Fruit fly (Drosophila melanogaster) whole organism, adult: Measurements from ENCODE around the gene aux.

ENCODE experiments used
- CG11617 ChIP-seq: fragments of 200-800 bp; sonication (Bioruptor generic); optimal IDR thresholded peaks from 2 replicates; lab custom pipeline; 2017; ENCODE audit warnings: mild to moderate bottlenecking, missing biosample characterization, missing genetic modification reagents, missing genetic modification characterization
- CG12768 ChIP-seq: fragments of 200-800 bp; sonication (Bioruptor generic); optimal IDR thresholded peaks from 2 replicates; lab custom pipeline; 2017; ENCODE audit warnings: missing biosample characterization, missing genetic modification characterization, mild to moderate bottlenecking, moderate library complexity, missing genetic modification reagents
- CG14711 ChIP-seq: fragments of 200-800 bp; sonication (Bioruptor generic); optimal IDR thresholded peaks from 2 replicates; lab custom pipeline; 2018; ENCODE audit warnings: missing biosample characterization, mild to moderate bottlenecking, missing genetic modification characterization, moderate library complexity
- CG1620 ChIP-seq: fragments of 200-800 bp; sonication (Bioruptor generic); optimal IDR thresholded peaks from 2 replicates; lab custom pipeline; 2016; ENCODE audit warnings: missing biosample characterization, missing genetic modification characterization
- CG33017 ChIP-seq: fragments of 200-800 bp; sonication (Bioruptor generic); optimal IDR thresholded peaks from 2 replicates; lab custom pipeline; 2018; ENCODE audit warnings: missing biosample characterization, mild to moderate bottlenecking, missing genetic modification characterization, moderate library complexity
- CG7045 ChIP-seq: fragments of 200-800 bp; sonication (Bioruptor generic); optimal IDR thresholded peaks from 2 replicates; lab custom pipeline; 2017; ENCODE audit warnings: missing biosample characterization, mild to moderate bottlenecking, missing genetic modification characterization
- Clk ChIP-seq: fragments of 200-800 bp; sonication (Bioruptor generic); optimal IDR thresholded peaks from 2 replicates; lab custom pipeline; 2017; ENCODE audit warnings: missing biosample characterization, missing genetic modification characterization
- cnc ChIP-seq, 2 experiments: fragments of >200 bp; optimal IDR thresholded peaks; 2 replicates each; lab custom pipeline; 2017
- kay ChIP-seq: fragments of 200-800 bp; sonication (Bioruptor generic); peaks from one replicate; lab custom pipeline; 2016; ENCODE audit warnings: missing biosample characterization, missing genetic modification characterization, borderline replicate concordance
- tj ChIP-seq: fragments of 200-800 bp; sonication (Bioruptor generic); optimal IDR thresholded peaks from 3 replicates; lab custom pipeline; 2017; ENCODE audit warnings: missing biosample characterization, mild to moderate bottlenecking, missing genetic modification characterization, moderate library complexity

dm6 chr3R:4197055-4197454 is 14.5 kb upstream of the aux start, which contains the start of gene beta-Man:
- no peak for TF ChIP-seq kay (GFP tag; lab: Kevin White, UChicago)
- peak; percentile 20 for TF ChIP-seq tj (GFP tag; lab: Kevin White, UChicago)
- peak; percentile 8 for TF ChIP-seq CG12768 (GFP tag; lab: Kevin White, UChicago)
- no peak for TF ChIP-seq Clk (GFP tag; lab: Kevin White, UChicago)
- no peak for TF ChIP-seq CG33017 (tag; lab: Kevin White, UChicago)
- no peak for TF ChIP-seq CG14711 (tag; lab: Kevin White, UChicago)
- TF ChIP-seq CG1620, result no peak
- TF ChIP-seq CG11617, result no peak
- no peak for TF ChIP-seq CG7045 (GFP tag; lab: Kevin White, UChicago)
- no peak for TF ChIP-seq cnc (optimal IDR thresholded peaks at IDR 0.05; lab: Kevin White, UChicago)
